Fruit fly (Drosophila melanogaster) whole organism, embryonic: ENCODE results near the gene tomb.

Experiments
- Awh ChIP-seq: fragments of 200-800 bp; sonication (Bioruptor generic); IDR thresholded peaks from 2 replicates; pipeline ENCODE4, ENCODE4 v1.3.6; 2022; ENCODE audit warnings: missing biosample characterization, missing genetic modification characterization
- CG10147 ChIP-seq: fragments of 200-800 bp; sonication (Bioruptor generic); optimal IDR thresholded peaks from 2 replicates; lab custom pipeline; 2019; ENCODE audit warnings: missing biosample characterization, mild to moderate bottlenecking, missing genetic modification characterization, moderate library complexity
- CG13894 ChIP-seq: fragments of 200-800 bp; sonication (Bioruptor generic); optimal IDR thresholded peaks from 3 replicates; lab custom pipeline; 2018; ENCODE audit warnings: missing biosample characterization, mild to moderate bottlenecking, missing genetic modification characterization, moderate library complexity
- CG1647 ChIP-seq: fragments of 200-800 bp; sonication (Bioruptor generic); optimal IDR thresholded peaks from 3 replicates; lab custom pipeline; 2016; ENCODE audit warnings: missing biosample characterization, missing genetic modification characterization
- CG3065 ChIP-seq: fragments of 200-800 bp; sonication (Bioruptor generic); optimal IDR thresholded peaks from 2 replicates; lab custom pipeline; 2016; ENCODE audit warnings: missing biosample characterization, missing genetic modification characterization
- CG31388 ChIP-seq: fragments of 200-800 bp; sonication (Bioruptor generic); optimal IDR thresholded peaks from 2 replicates; lab custom pipeline; 2016; ENCODE audit warnings: missing biosample characterization, missing genetic modification characterization
- CG32772 ChIP-seq: fragments of 200-800 bp; sonication (Bioruptor generic); IDR thresholded peaks from 2 replicates; pipeline ENCODE4 v1.3.6; 2022; ENCODE audit warnings: missing biosample characterization, missing genetic modification characterization
- CG43689 ChIP-seq: fragments of 200-800 bp; sonication (Bioruptor generic); IDR thresholded peaks from 2 replicates; pipeline ENCODE4 v1.3.6; 2022; ENCODE audit warnings: missing biosample characterization, missing genetic modification characterization
- CG6791 ChIP-seq: fragments of 200-800 bp; sonication (Bioruptor generic); IDR thresholded peaks from 3 replicates; pipeline ENCODE4 v1.3.6; 2022; ENCODE audit warnings: missing biosample characterization, missing genetic modification characterization; ENCODE audit not compliant: partially characterized antibody
- CG7839 ChIP-seq: fragments of 200-800 bp; sonication (Bioruptor generic); optimal IDR thresholded peaks from 3 replicates; lab custom pipeline; 2018; ENCODE audit warnings: missing biosample characterization, mild to moderate bottlenecking, missing genetic modification characterization, moderate library complexity
- Dek ChIP-seq: fragments of 200-800 bp; sonication (Bioruptor generic); optimal IDR thresholded peaks from 3 replicates; lab custom pipeline; 2019; ENCODE audit warnings: missing biosample characterization, mild to moderate bottlenecking, missing genetic modification characterization, moderate library complexity
- Dfd ChIP-seq, 2 experiments: fragments of >200 bp; optimal IDR thresholded peaks; 2 replicates each; lab custom pipeline; 2017; ENCODE audit warnings: missing biosample characterization in 2 of 2, missing genetic modification characterization in 2 of 2
- Dip3 ChIP-seq: fragments of 200-800 bp; sonication (Bioruptor generic); optimal IDR thresholded peaks from 3 replicates; lab custom pipeline; 2016; ENCODE audit warnings: missing biosample characterization, missing genetic modification characterization
- Dp ChIP-seq: fragments of 200-800 bp; sonication (Bioruptor generic); optimal IDR thresholded peaks from 2 replicates; lab custom pipeline; 2018; ENCODE audit warnings: missing biosample characterization, mild to moderate bottlenecking, missing genetic modification characterization, moderate library complexity
- Drgx ChIP-seq: fragments of 200-800 bp; sonication (Bioruptor generic); IDR thresholded peaks from 2 replicates; pipeline ENCODE4 v1.3.6; 2022; ENCODE audit warnings: missing biosample characterization, missing genetic modification characterization
- Elba2 ChIP-seq: fragments of 200-800 bp; sonication (Bioruptor generic); optimal IDR thresholded peaks from 3 replicates; lab custom pipeline; 2016; ENCODE audit warnings: missing biosample characterization, missing genetic modification characterization
- Hr51 ChIP-seq, 2 experiments: fragments of 200-800 bp; sonication (Bioruptor generic); optimal IDR thresholded peaks; 2 replicates in 1 of 2; 3 replicates in 1 of 2; lab custom pipeline; 2016 to 2018; ENCODE audit warnings: missing biosample characterization in 2 of 2, missing genetic modification characterization in 2 of 2, mild to moderate bottlenecking in 1 of 2, moderate library complexity in 1 of 2
- Hr78 ChIP-seq, 2 experiments: fragments of 200-800 bp in 1 of 2; fragments of >200 bp in 1 of 2; sonication (Bioruptor generic) in 1 of 2; optimal IDR thresholded peaks; 2 replicates each; lab custom pipeline; 2017 to 2019; ENCODE audit warnings: missing biosample characterization in 2 of 2, missing genetic modification characterization in 2 of 2, mild to moderate bottlenecking in 1 of 2, moderate library complexity in 1 of 2
- Nf-YB ChIP-seq: fragments of 200-800 bp; sonication (Bioruptor generic); optimal IDR thresholded peaks from 3 replicates; lab custom pipeline; 2019; ENCODE audit warnings: missing biosample characterization, mild to moderate bottlenecking, missing genetic modification characterization, moderate library complexity
- Ptx1 ChIP-seq: fragments of 200-800 bp; sonication (Bioruptor generic); IDR thresholded peaks from 2 replicates; pipeline ENCODE4 v1.3.6; 2022; ENCODE audit warnings: missing biosample characterization, missing genetic modification characterization
- Scr ChIP-seq: fragments of 200-800 bp; sonication (Bioruptor generic); IDR thresholded peaks from 2 replicates; pipeline ENCODE4 v1.3.6; 2022; ENCODE audit warnings: missing biosample characterization, missing genetic modification characterization; ENCODE audit not compliant: partially characterized antibody
- Ssrp ChIP-seq: fragments of 200-800 bp; sonication (Bioruptor generic); optimal IDR thresholded peaks from 2 replicates; lab custom pipeline; 2018; ENCODE audit warnings: missing biosample characterization, mild to moderate bottlenecking, missing genetic modification characterization, moderate library complexity
- Tbp ChIP-seq: fragments of >200 bp; optimal IDR thresholded peaks from 2 replicates; lab custom pipeline; 2018; ENCODE audit warnings: missing biosample characterization, missing genetic modification characterization
- YL-1 ChIP-seq: fragments of 200-800 bp; sonication (Bioruptor generic); optimal IDR thresholded peaks from 3 replicates; lab custom pipeline; 2017; ENCODE audit warnings: missing biosample characterization, mild to moderate bottlenecking, missing genetic modification characterization
- corto ChIP-seq: fragments of 200-800 bp; sonication (Bioruptor generic); optimal IDR thresholded peaks from 2 replicates; lab custom pipeline; 2016; ENCODE audit warnings: missing biosample characterization, mild to moderate bottlenecking, missing genetic modification characterization, moderate library complexity
- dan ChIP-seq: fragments of 200-800 bp; sonication (Bioruptor generic); IDR thresholded peaks from 2 replicates; pipeline ENCODE4 v1.3.6; 2022; ENCODE audit warnings: missing biosample characterization, missing genetic modification characterization
- disco-r ChIP-seq: fragments of 200-800 bp; sonication (Bioruptor generic); optimal IDR thresholded peaks from 2 replicates; lab custom pipeline; 2016; ENCODE audit warnings: missing biosample characterization, missing genetic modification characterization
- gfzf ChIP-seq: fragments of 200-800 bp; sonication (Bioruptor generic); optimal IDR thresholded peaks from 2 replicates; lab custom pipeline; 2016; ENCODE audit warnings: missing biosample characterization, mild to moderate bottlenecking, missing genetic modification characterization, moderate library complexity
- insv ChIP-seq, 2 experiments: fragments of 200-800 bp; sonication (Bioruptor generic); optimal IDR thresholded peaks; 3 replicates each; lab custom pipeline; 2016 to 2018; ENCODE audit warnings: missing biosample characterization in 2 of 2, missing genetic modification characterization in 2 of 2
- lov ChIP-seq, 2 experiments: fragments of 200-800 bp in 1 of 2; fragments of >200 bp in 1 of 2; sonication (Bioruptor generic) in 1 of 2; IDR thresholded peaks in 1 of 2; optimal IDR thresholded peaks in 1 of 2; 2 replicates in 1 of 2; 3 replicates in 1 of 2; pipeline versions ENCODE4 v1.3.6 to Lab custom; 2017 to 2022; ENCODE audit warnings: missing biosample characterization in 1 of 2, missing genetic modification characterization in 1 of 2
- nerfin-1 ChIP-seq: fragments of 200-800 bp; sonication (Bioruptor generic); optimal IDR thresholded peaks from 3 replicates; lab custom pipeline; 2019; ENCODE audit warnings: missing biosample characterization, mild to moderate bottlenecking, missing genetic modification characterization, moderate library complexity
- nmo ChIP-seq: fragments of 200-800 bp; sonication (Bioruptor generic); optimal IDR thresholded peaks from 2 replicates; lab custom pipeline; 2018; ENCODE audit warnings: missing biosample characterization, mild to moderate bottlenecking, missing genetic modification characterization, moderate library complexity
- prd ChIP-seq, 3 experiments: fragments of >200 bp in 2 of 3; fragments of 200-800 bp in 1 of 3; sonication (Bioruptor generic) in 1 of 3; optimal IDR thresholded peaks in 2 of 3; IDR thresholded peaks in 1 of 3; 2 replicates in 2 of 3; 3 replicates in 1 of 3; pipeline versions ENCODE4 v1.3.6 to Lab custom; 2017 to 2022; ENCODE audit warnings: missing biosample characterization in 1 of 3, missing genetic modification characterization in 1 of 3
- pros ChIP-seq: fragments of 200-800 bp; sonication (Bioruptor generic); optimal IDR thresholded peaks from 3 replicates; lab custom pipeline; 2019; ENCODE audit warnings: missing biosample characterization, mild to moderate bottlenecking, missing genetic modification characterization, moderate library complexity
- slbo ChIP-seq: fragments of 200-800 bp; sonication (Bioruptor generic); IDR thresholded peaks from 2 replicates; pipeline ENCODE4 v1.3.6; 2022; ENCODE audit warnings: missing biosample characterization, missing genetic modification characterization
- sr ChIP-seq: fragments of 200-800 bp; sonication (Bioruptor generic); IDR thresholded peaks from 3 replicates; pipeline ENCODE4 v1.3.6; 2022; ENCODE audit warnings: missing biosample characterization, missing genetic modification characterization
- z ChIP-seq: fragments of 200-800 bp; sonication (Bioruptor generic); IDR thresholded peaks from 3 replicates; pipeline ENCODE4 v1.3.6; 2022; ENCODE audit warnings: missing biosample characterization, missing genetic modification characterization
- zen ChIP-seq: fragments of 200-800 bp; sonication (Bioruptor generic); optimal IDR thresholded peaks from 3 replicates; lab custom pipeline; 2018; ENCODE audit warnings: missing biosample characterization, mild to moderate bottlenecking, missing genetic modification characterization, moderate library complexity
- zfh2 ChIP-seq: fragments of 200-800 bp; sonication (Bioruptor generic); optimal IDR thresholded peaks from 2 replicates; lab custom pipeline; 2016; ENCODE audit warnings: missing biosample characterization, missing genetic modification characterization

Gene tomb

dm6 chr2L:5567103-5567502 is 30.5 kb upstream of the tomb start (continued):
- TF ChIP-seq gfzf (GFP tag; lab: Kevin White, UChicago) (no peak), zfh2 (GFP tag; lab: Kevin White, UChicago) (no peak), nmo (peak; percentile 5), CG6791 (GFP tag; lab: Robert Waterston, UW) (no peak), corto (GFP tag; lab: Kevin White, UChicago) (no peak), Tbp (GFP tag; lab: Kevin White, UChicago) (no peak), CG13894 (tag; lab: Kevin White, UChicago) (no peak), Hr51 (GFP tag; optimal IDR thresholded peaks at IDR 0.05; lab: Kevin White, UChicago) (peak in 1 of 2 experiments; percentile 12), Dip3 (no peak), Drgx (peak; percentile 86), CG43689 (GFP tag; lab: Robert Waterston, UW) (no peak), disco-r (no peak), dan (GFP tag; lab: Robert Waterston, UW) (no peak), CG7839 (tag; lab: Kevin White, UChicago) (peak; percentile 19), Scr (GFP tag; lab: Robert Waterston, UW) (no peak), Ptx1 (GFP tag; lab: Robert Waterston, UW) (peak; percentile 59; the same call in 1 of the 2 replicates), insv (GFP tag; optimal IDR thresholded peaks at IDR 0.05; lab: Kevin White, UChicago) (no peak), Hr78 (GFP tag; optimal IDR thresholded peaks at IDR 0.05; lab: Kevin White, UChicago) (no peak), YL-1 (GFP tag; lab: Kevin White, UChicago) (no peak), Ssrp (tag; lab: Kevin White, UChicago) (no peak), Dfd (GFP tag; optimal IDR thresholded peaks at IDR 0.05; lab: Kevin White, UChicago) (no peak), CG32772 (0 out of 2 replicates have a peak, but pooled peaks have one; percentile 24), CG1647 (GFP tag; lab: Kevin White, UChicago) (no peak), Awh (GFP tag; lab: Robert Waterston, UW) (no peak), CG3065 (GFP tag; lab: Kevin White, UChicago) (no peak), Nf-YB (GFP tag; lab: Kevin White, UChicago) (no peak), lov (optimal IDR thresholded peaks at IDR 0.05; lab: Kevin White, UChicago) (no peak), lov (GFP tag; IDR thresholded peaks at IDR 0.05; lab: Robert Waterston, UW) (no peak), nerfin-1 (tag; lab: Kevin White, UChicago) (no peak), slbo (GFP tag; lab: Robert Waterston, UW) (peak; percentile 45), prd (optimal IDR thresholded peaks at IDR 0.05; lab: Kevin White, UChicago) (no peak), prd (GFP tag; IDR thresholded peaks at IDR 0.05; lab: Robert Waterston, UW) (peak; percentile 40; the same call in 1 of the 3 replicates), z (GFP tag; lab: Robert Waterston, UW) (0 out of 3 replicates have a peak, but pooled peaks have one; percentile 36), pros (no peak), CG10147 (GFP tag; lab: Kevin White, UChicago) (no peak), Elba2 (GFP tag; lab: Kevin White, UChicago) (no peak), Dek (tag; lab: Kevin White, UChicago) (no peak), zen (tag; lab: Kevin White, UChicago) (no peak), Dp (GFP tag; lab: Kevin White, UChicago) (no peak), sr (GFP tag; lab: Robert Waterston, UW) (no peak), CG31388 (GFP tag; lab: Kevin White, UChicago) (no peak)
